Worm (Caenorhabditis elegans) whole organism, L1 larva: ENCODE data around the gene R02E4.3.

Source experiments
- C16A3.4 ChIP-seq: fragments of 150-350 bp; optimal IDR thresholded peaks from 2 replicates; lab custom pipeline; 2014; ENCODE audit warnings: missing biosample characterization, missing genetic modification characterization
- C34B4.2 ChIP-seq: sonication (generic microtip); optimal IDR thresholded peaks from 2 replicates; lab custom pipeline; 2017; ENCODE audit warnings: mild to moderate bottlenecking, missing genetic modification characterization, missing compliant biosample characterization
- alr-1 ChIP-seq: fragments of 200-800 bp; sonication (Bioruptor generic); optimal IDR thresholded peaks from 2 replicates; lab custom pipeline; 2018; ENCODE audit warnings: borderline replicate concordance, mild to moderate bottlenecking, missing genetic modification characterization, missing compliant biosample characterization
- ama-1 ChIP-seq: fragments of 150-350 bp; optimal IDR thresholded peaks from 2 replicates; lab custom pipeline; 2014
- blmp-1 ChIP-seq: fragments of 150-350 bp; optimal IDR thresholded peaks from 2 replicates; lab custom pipeline; 2014; ENCODE audit warnings: missing biosample characterization, missing genetic modification characterization
- ceh-63 ChIP-seq: fragments of 200-800 bp; sonication (Bioruptor generic); optimal IDR thresholded peaks from 2 replicates; lab custom pipeline; 2018; ENCODE audit warnings: mild to moderate bottlenecking, missing genetic modification characterization, missing compliant biosample characterization
- ceh-8 ChIP-seq: fragments of 200-800 bp; sonication (Bioruptor generic); optimal IDR thresholded peaks from 2 replicates; lab custom pipeline; 2018; ENCODE audit warnings: mild to moderate bottlenecking, missing genetic modification characterization, moderate library complexity, missing compliant biosample characterization
- ceh-82 ChIP-seq, 3 experiments: fragments of 150-350 bp in 1 of 3; sonication (generic microtip) in 2 of 3; optimal IDR thresholded peaks; 2 replicates each; lab custom pipeline; 2014 to 2017; ENCODE audit warnings: missing biosample characterization in 3 of 3, missing genetic modification characterization in 3 of 3
- ceh-88 ChIP-seq: fragments of 200-800 bp; sonication (Bioruptor generic); IDR thresholded peaks from 2 replicates; pipeline ENCODE4 v1.3.6; 2022; ENCODE audit warnings: missing genetic modification characterization, missing compliant biosample characterization
- ceh-90 ChIP-seq: sonication (generic microtip); optimal IDR thresholded peaks from 2 replicates; lab custom pipeline; 2016; ENCODE audit warnings: missing genetic modification characterization, missing compliant biosample characterization
- ces-1 ChIP-seq: fragments of 150-350 bp; optimal IDR thresholded peaks from 2 replicates; lab custom pipeline; 2014; ENCODE audit warnings: missing biosample characterization, missing genetic modification reagents, missing genetic modification characterization
- dpl-1 ChIP-seq, 3 experiments: fragments of 150-350 bp in 2 of 3; sonication (generic microtip) in 1 of 3; optimal IDR thresholded peaks; 2 replicates each; lab custom pipeline; 2014 to 2017; ENCODE audit warnings: missing biosample characterization in 3 of 3, missing genetic modification characterization in 3 of 3, missing genetic modification reagents in 3 of 3
- efl-1 ChIP-seq, 4 experiments: fragments of 150-350 bp; optimal IDR thresholded peaks in 3 of 4; peaks in 1 of 4; 1 replicate in 1 of 4; 2 replicates in 3 of 4; lab custom pipeline; 2014; ENCODE audit warnings: missing biosample characterization in 2 of 4, missing genetic modification characterization in 2 of 4, missing genetic modification reagents in 2 of 4
- efl-3 ChIP-seq: fragments of 200-800 bp; sonication (Bioruptor generic); optimal IDR thresholded peaks from 2 replicates; lab custom pipeline; 2018; ENCODE audit warnings: mild to moderate bottlenecking, missing genetic modification characterization, missing compliant biosample characterization
- egl-13 ChIP-seq: sonication (generic microtip); optimal IDR thresholded peaks from 2 replicates; lab custom pipeline; 2016; ENCODE audit warnings: missing genotype, missing genetic modification reagents, missing genetic modification characterization, missing compliant biosample characterization
- egl-27 ChIP-seq, 2 experiments: fragments of 150-350 bp in 1 of 2; sonication (generic microtip); optimal IDR thresholded peaks; 3 replicates each; lab custom pipeline; 2017 to 2018; ENCODE audit warnings: missing biosample characterization in 2 of 2, missing genetic modification characterization in 2 of 2, missing genetic modification reagents in 2 of 2
- ets-5 ChIP-seq: fragments of 200-800 bp; sonication (Bioruptor generic); IDR thresholded peaks from 2 replicates; pipeline ENCODE4 v1.3.6; 2022; ENCODE audit warnings: missing genetic modification characterization, missing compliant biosample characterization
- fkh-8 ChIP-seq: sonication (generic microtip); optimal IDR thresholded peaks from 2 replicates; lab custom pipeline; 2016; ENCODE audit warnings: mild to moderate bottlenecking, missing genetic modification characterization, missing compliant biosample characterization
- fos-1 ChIP-seq: fragments of 150-350 bp; optimal IDR thresholded peaks from 2 replicates; lab custom pipeline; 2014; ENCODE audit warnings: missing biosample characterization, missing genetic modification characterization
- grh-1 ChIP-seq: fragments of 200-800 bp; sonication (Bioruptor generic); IDR thresholded peaks from 2 replicates; pipeline ENCODE4 v1.3.6; 2022; ENCODE audit warnings: missing genetic modification reagents, missing genetic modification characterization, missing compliant biosample characterization
- hlh-4 ChIP-seq: sonication (generic microtip); optimal IDR thresholded peaks from 2 replicates; lab custom pipeline; 2016; ENCODE audit warnings: mild to moderate bottlenecking, missing genetic modification characterization, missing compliant biosample characterization
- irx-1 ChIP-seq: sonication (generic microtip); optimal IDR thresholded peaks from 2 replicates; lab custom pipeline; 2016; ENCODE audit warnings: missing genetic modification characterization, missing compliant biosample characterization
- isw-1 ChIP-seq: fragments of 200-800 bp; sonication (Bioruptor generic); IDR thresholded peaks from 2 replicates; pipeline ENCODE4 v1.3.6; 2022; ENCODE audit warnings: missing genetic modification characterization, missing compliant biosample characterization
- lin-35 ChIP-seq, 2 experiments: fragments of 150-350 bp; optimal IDR thresholded peaks; 2 replicates each; lab custom pipeline; 2014; ENCODE audit warnings: missing biosample characterization in 2 of 2, missing genetic modification characterization in 2 of 2, missing genetic modification reagents in 2 of 2
- lin-39 ChIP-seq: fragments of 150-350 bp; optimal IDR thresholded peaks from 2 replicates; lab custom pipeline; 2014; ENCODE audit warnings: missing biosample characterization, missing genetic modification reagents, missing genetic modification characterization
- mab-9 ChIP-seq: fragments of 200-800 bp; sonication (Bioruptor generic); IDR thresholded peaks from 2 replicates; pipeline ENCODE4 v1.3.6; 2022; ENCODE audit warnings: missing genetic modification reagents, missing genetic modification characterization, missing compliant biosample characterization
- nhr-11 ChIP-seq: fragments of 150-350 bp; optimal IDR thresholded peaks from 2 replicates; lab custom pipeline; 2014; ENCODE audit warnings: missing biosample characterization, missing genetic modification characterization
- nhr-12 ChIP-seq: sonication (generic microtip); optimal IDR thresholded peaks from 2 replicates; lab custom pipeline; 2017; ENCODE audit warnings: missing biosample characterization, missing genetic modification characterization
- nhr-28 ChIP-seq: fragments of 150-350 bp; optimal IDR thresholded peaks from 2 replicates; lab custom pipeline; 2014; ENCODE audit warnings: missing biosample characterization, missing genetic modification characterization
- nhr-76 ChIP-seq: sonication (generic microtip); optimal IDR thresholded peaks from 2 replicates; lab custom pipeline; 2017; ENCODE audit warnings: missing biosample characterization, missing genetic modification characterization
- nhr-77 ChIP-seq: fragments of 150-350 bp; optimal IDR thresholded peaks from 2 replicates; lab custom pipeline; 2014; ENCODE audit warnings: missing biosample characterization, missing genetic modification characterization
- nhr-84 ChIP-seq: sonication (generic microtip); optimal IDR thresholded peaks from 2 replicates; lab custom pipeline; 2017; ENCODE audit warnings: missing biosample characterization, missing genetic modification characterization
- nhr-90 ChIP-seq: sonication (generic microtip); optimal IDR thresholded peaks from 2 replicates; lab custom pipeline; 2016; ENCODE audit warnings: mild to moderate bottlenecking, missing genetic modification characterization, missing compliant biosample characterization; ENCODE audit not compliant: poor library complexity
- pag-3 ChIP-seq: sonication (generic microtip); optimal IDR thresholded peaks from 2 replicates; lab custom pipeline; 2017; ENCODE audit warnings: missing genetic modification characterization, mild to moderate bottlenecking, missing compliant biosample characterization, antibody characterized with exemption, borderline replicate concordance; ENCODE audit not compliant: insufficient read depth
- pax-3 ChIP-seq: fragments of 200-800 bp; sonication (Bioruptor generic); optimal IDR thresholded peaks from 2 replicates; lab custom pipeline; 2018; ENCODE audit warnings: mild to moderate bottlenecking, missing genetic modification characterization, moderate library complexity, missing compliant biosample characterization
- rnt-1 ChIP-seq: sonication (generic microtip); optimal IDR thresholded peaks from 2 replicates; lab custom pipeline; 2016; ENCODE audit warnings: mild to moderate bottlenecking, missing genetic modification characterization, moderate library complexity, missing compliant biosample characterization
- snpc-4 ChIP-seq: fragments of 150-350 bp; optimal IDR thresholded peaks from 2 replicates; lab custom pipeline; 2014; ENCODE audit warnings: missing biosample characterization, missing genetic modification characterization
- sox-4 ChIP-seq: sonication (generic microtip); optimal IDR thresholded peaks from 2 replicates; lab custom pipeline; 2016; ENCODE audit warnings: missing genetic modification characterization, missing compliant biosample characterization
- sup-37 ChIP-seq: fragments of 200-800 bp; sonication (Bioruptor generic); optimal IDR thresholded peaks from 2 replicates; lab custom pipeline; 2018; ENCODE audit warnings: mild to moderate bottlenecking, missing genetic modification characterization, missing compliant biosample characterization
- swsn-7 ChIP-seq: sonication (generic microtip); optimal IDR thresholded peaks from 2 replicates; lab custom pipeline; 2016; ENCODE audit warnings: missing genetic modification characterization, missing compliant biosample characterization
- tbx-2 ChIP-seq: sonication (generic microtip); optimal IDR thresholded peaks from 2 replicates; lab custom pipeline; 2016; ENCODE audit warnings: missing genetic modification characterization, missing compliant biosample characterization
- tlp-1 ChIP-seq: fragments of 150-350 bp; optimal IDR thresholded peaks from 2 replicates; lab custom pipeline; 2014; ENCODE audit warnings: missing biosample characterization, missing genetic modification characterization
- unc-130 ChIP-seq: fragments of 150-350 bp; optimal IDR thresholded peaks from 2 replicates; lab custom pipeline; 2017; ENCODE audit warnings: missing biosample characterization, missing genetic modification characterization, inconsistent platforms
- unc-30 ChIP-seq: sonication (generic microtip); optimal IDR thresholded peaks from 2 replicates; lab custom pipeline; 2017; ENCODE audit warnings: missing biosample characterization, missing genetic modification characterization
- unc-62 ChIP-seq: fragments of 150-350 bp; optimal IDR thresholded peaks from 2 replicates; lab custom pipeline; 2014; ENCODE audit warnings: missing biosample characterization, missing genetic modification reagents, missing genetic modification characterization
- unc-86 ChIP-seq: sonication (generic microtip); optimal IDR thresholded peaks from 2 replicates; lab custom pipeline; 2016; ENCODE audit warnings: missing genetic modification characterization, missing compliant biosample characterization
- unc-98 ChIP-seq: fragments of 200-800 bp; sonication (Bioruptor generic); IDR thresholded peaks from 2 replicates; pipeline ENCODE4 v1.3.6; 2022; ENCODE audit warnings: missing genetic modification characterization, missing compliant biosample characterization
- xbp-1 ChIP-seq: sonication (generic microtip); optimal IDR thresholded peaks from 2 replicates; lab custom pipeline; 2016; ENCODE audit warnings: missing genetic modification characterization, missing compliant biosample characterization
- zag-1 ChIP-seq: fragments of 150-350 bp; optimal IDR thresholded peaks from 2 replicates; lab custom pipeline; 2014; ENCODE audit warnings: missing biosample characterization, missing genetic modification characterization
- zip-4 ChIP-seq: fragments of 200-800 bp; sonication (Bioruptor generic); optimal IDR thresholded peaks from 2 replicates; lab custom pipeline; 2018; ENCODE audit warnings: mild to moderate bottlenecking, missing genetic modification characterization, moderate library complexity, missing compliant biosample characterization
- ztf-11 ChIP-seq, 2 experiments: sonication (generic microtip); optimal IDR thresholded peaks; 2 replicates each; lab custom pipeline; 2016 to 2017; ENCODE audit warnings: missing genetic modification characterization in 2 of 2, missing biosample characterization in 1 of 2, missing compliant biosample characterization in 1 of 2
- ztf-4 ChIP-seq: fragments of 150-350 bp; optimal IDR thresholded peaks from 2 replicates; lab custom pipeline; 2014; ENCODE audit warnings: missing biosample characterization, missing genetic modification characterization

The R02E4.3 gene

DNA sequence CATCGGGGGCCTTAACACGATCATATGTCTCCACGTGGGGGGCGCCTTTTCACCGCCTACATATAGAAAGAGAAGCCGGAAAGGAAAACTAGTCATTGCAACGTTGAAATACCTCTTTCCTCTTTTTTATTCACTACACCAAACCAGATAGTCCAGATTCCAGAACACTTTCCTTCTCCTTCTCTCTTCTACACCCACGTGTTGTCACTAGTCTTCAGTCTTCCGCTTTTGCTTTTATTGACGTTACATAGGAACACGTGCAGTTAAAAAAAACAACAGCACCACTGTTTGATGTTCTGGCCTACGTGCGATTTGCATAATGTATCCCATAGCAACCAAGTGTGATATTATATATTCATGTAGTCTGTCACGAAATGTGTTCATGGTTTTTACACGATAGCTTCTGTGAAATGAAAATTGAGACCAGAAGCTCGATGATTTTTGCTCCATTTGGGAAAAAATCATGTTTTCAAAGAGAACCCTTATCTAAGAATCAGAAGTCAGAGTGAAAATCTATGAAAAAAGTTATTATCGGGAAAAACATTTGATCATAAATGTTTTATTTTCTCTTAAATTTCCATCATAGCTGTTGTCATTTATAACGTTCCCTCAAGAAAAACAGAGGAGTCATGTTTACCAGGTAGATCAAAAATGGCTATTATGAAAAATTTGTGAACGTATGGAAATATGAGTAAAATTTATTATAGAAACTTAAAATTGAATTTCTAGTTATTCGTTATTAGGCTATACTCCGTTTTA, 41.5 kb upstream of the R02E4.3 start:
- TF ChIP-seq ets-5 (GFP tag; lab: Robert Waterston, UW) (no peak), efl-1 (optimal IDR thresholded peaks at IDR 0.05; lab: Kevin White, UChicago) (no peak), efl-1 (GFP tag; optimal IDR thresholded peaks at IDR 0.05 in 1 of 2; lab: Kevin White, UChicago) (peak in 1 of 2 experiments; percentile 50), nhr-12 (no peak), nhr-84 (tag; lab: Kevin White, UChicago) (no peak), nhr-90 (tag; lab: Kevin White, UChicago) (no peak), unc-98 (GFP tag; lab: Robert Waterston, UW) (no peak), mab-9 (no peak), rnt-1 (tag; lab: Kevin White, UChicago) (no peak), pag-3 (tag; lab: Kevin White, UChicago) (no peak), nhr-28 (tag; lab: Kevin White, UChicago) (no peak), irx-1 (tag; lab: Kevin White, UChicago) (no peak), tbx-2 (tag; lab: Kevin White, UChicago) (no peak), ceh-90 (no peak), C16A3.4 (tag; lab: Kevin White, UChicago) (no peak), nhr-76 (tag; lab: Kevin White, UChicago) (no peak), egl-13 (tag; lab: Kevin White, UChicago) (no peak), pax-3 (peak; percentile 3), sup-37 (GFP tag; lab: Kevin White, UChicago) (no peak), sox-4 (tag; lab: Kevin White, UChicago) (no peak), ceh-88 (GFP tag; lab: Robert Waterston, UW) (no peak), ceh-82 (tag; optimal IDR thresholded peaks at IDR 0.05; lab: Kevin White, UChicago) (no peak), nhr-77 (no peak), blmp-1 (peak; percentile 33), zag-1 (tag; lab: Kevin White, UChicago) (no peak), egl-27 (tag; optimal IDR thresholded peaks at IDR 0.05; lab: Kevin White, UChicago) (no peak), unc-130 (no peak), hlh-4 (no peak), unc-30 (tag; lab: Kevin White, UChicago) (no peak), snpc-4 (tag; lab: Kevin White, UChicago) (no peak), ceh-63 (GFP tag; lab: Kevin White, UChicago) (no peak), C34B4.2 (no peak), zip-4 (GFP tag; lab: Kevin White, UChicago) (no peak), fkh-8 (tag; lab: Kevin White, UChicago) (peak; percentile 43), alr-1 (tag; lab: Kevin White, UChicago) (no peak), unc-62 (GFP tag; lab: Kevin White, UChicago) (no peak), ceh-8 (GFP tag; lab: Kevin White, UChicago) (no peak), ztf-4 (tag; lab: Kevin White, UChicago) (peak; percentile 51), tlp-1 (tag; lab: Kevin White, UChicago) (no peak), ces-1 (GFP tag; lab: Kevin White, UChicago) (no peak), nhr-11 (tag; lab: Kevin White, UChicago) (no peak), grh-1 (GFP tag; lab: Robert Waterston, UW) (no peak), unc-86 (peak; percentile 19), lin-35 (GFP tag; optimal IDR thresholded peaks at IDR 0.05; lab: Kevin White, UChicago) (peak in 1 of 2 experiments; percentile 4), dpl-1 (GFP tag; optimal IDR thresholded peaks at IDR 0.05; lab: Kevin White, UChicago) (no peak), swsn-7 (tag; lab: Kevin White, UChicago) (no peak), lin-39 (tag; lab: Kevin White, UChicago) (no peak), efl-3 (GFP tag; lab: Kevin White, UChicago) (no peak), ama-1 (lab: Kevin White, UChicago) (no peak), xbp-1 (no peak), isw-1 (GFP tag; lab: Robert Waterston, UW) (no peak), ztf-11 (tag; optimal IDR thresholded peaks at IDR 0.05; lab: Kevin White, UChicago) (no peak), fos-1 (tag; lab: Kevin White, UChicago) (no peak)
